Worm (Caenorhabditis elegans) whole organism, L2 larva: ENCODE measurements around the gene smc-5.

Experiments used
- ama-1 ChIP-seq: fragments of 150-350 bp; optimal IDR thresholded peaks from 2 replicates; lab custom pipeline; 2018; ENCODE audit warnings: inconsistent platforms
- ceh-82 ChIP-seq: fragments of 150-350 bp; optimal IDR thresholded peaks from 2 replicates; lab custom pipeline; 2014; ENCODE audit warnings: missing biosample characterization, missing genetic modification characterization
- egl-27 ChIP-seq: sonication (generic microtip); optimal IDR thresholded peaks from 3 replicates; lab custom pipeline; 2017; ENCODE audit warnings: missing biosample characterization, missing genetic modification reagents, missing genetic modification characterization
- fos-1 ChIP-seq: fragments of 150-350 bp; optimal IDR thresholded peaks from 2 replicates; lab custom pipeline; 2014; ENCODE audit warnings: missing biosample characterization, missing genetic modification characterization
- nhr-11 ChIP-seq: fragments of 150-350 bp; optimal IDR thresholded peaks from 2 replicates; lab custom pipeline; 2014; ENCODE audit warnings: missing biosample characterization, missing genetic modification characterization
- nhr-21 ChIP-seq: fragments of 150-350 bp; optimal IDR thresholded peaks from 2 replicates; lab custom pipeline; 2014; ENCODE audit warnings: missing biosample characterization, missing genetic modification characterization
- nhr-25 ChIP-seq: fragments of 150-350 bp; sonication (generic microtip); optimal IDR thresholded peaks from 3 replicates; lab custom pipeline; 2014; ENCODE audit warnings: missing biosample characterization, missing genetic modification characterization
- sem-4 ChIP-seq: fragments of 150-350 bp; optimal IDR thresholded peaks from 2 replicates; lab custom pipeline; 2014; ENCODE audit warnings: missing biosample characterization, missing genetic modification reagents, missing genetic modification characterization
- snpc-4 ChIP-seq: fragments of 150-350 bp; optimal IDR thresholded peaks from 2 replicates; lab custom pipeline; 2014; ENCODE audit warnings: missing biosample characterization, missing genetic modification characterization

ce11 chrII:5049249-5049648, 12.7 kb upstream of the smc-5 start:
- TF ChIP-seq ceh-82 (tag; lab: Kevin White, UChicago) (no peak), nhr-25 (peak; percentile 84), nhr-11 (tag; lab: Kevin White, UChicago) (no peak), fos-1 (tag; lab: Kevin White, UChicago) (no peak), egl-27 (peak; percentile 28), ama-1 (lab: Kevin White, UChicago) (no peak), nhr-21 (no peak), sem-4 (tag; lab: Kevin White, UChicago) (peak; percentile 31), snpc-4 (tag; lab: Kevin White, UChicago) (no peak)
